Fruit fly (Drosophila melanogaster) whole organism, embryonic: ENCODE measurements around the gene Peritrophin-15a.

Experiments
- CG10209 ChIP-seq: fragments of 200-800 bp; sonication (Bioruptor generic); optimal IDR thresholded peaks from 3 replicates; lab custom pipeline; 2017; ENCODE audit warnings: missing biosample characterization, mild to moderate bottlenecking, missing genetic modification characterization, missing genetic modification reagents
- CG10321 ChIP-seq: fragments of 200-800 bp; sonication (Bioruptor generic); IDR thresholded peaks from 2 replicates; pipeline ENCODE4 v1.3.6; 2022; ENCODE audit warnings: missing biosample characterization, missing genetic modification characterization
- CG11085 ChIP-seq: fragments of 200-800 bp; sonication (Bioruptor generic); IDR thresholded peaks from 2 replicates; pipeline ENCODE4 v1.3.6; 2022; ENCODE audit warnings: missing biosample characterization, missing genetic modification characterization
- CG12071 ChIP-seq: fragments of 200-800 bp; sonication (Bioruptor generic); optimal IDR thresholded peaks from 3 replicates; lab custom pipeline; 2018; ENCODE audit warnings: missing biosample characterization, mild to moderate bottlenecking, missing genetic modification characterization
- CG12219 ChIP-seq: fragments of 200-800 bp; sonication (Bioruptor generic); optimal IDR thresholded peaks from 3 replicates; lab custom pipeline; 2018; ENCODE audit warnings: missing biosample characterization, mild to moderate bottlenecking, missing genetic modification characterization
- CG12236 ChIP-seq: fragments of 200-800 bp; sonication (Bioruptor generic); optimal IDR thresholded peaks from 2 replicates; lab custom pipeline; 2016; ENCODE audit warnings: missing biosample characterization, missing genetic modification characterization
- CG14050 ChIP-seq: fragments of 200-800 bp; sonication (Bioruptor generic); IDR thresholded peaks from 3 replicates; pipeline ENCODE4 v1.3.6; 2022; ENCODE audit warnings: missing biosample characterization, missing genetic modification characterization
- CG14710 ChIP-seq: fragments of 200-800 bp; sonication (Bioruptor generic); optimal IDR thresholded peaks from 3 replicates; lab custom pipeline; 2019; ENCODE audit warnings: missing biosample characterization, mild to moderate bottlenecking, missing genetic modification characterization, moderate library complexity
- CG1603 ChIP-seq: fragments of 200-800 bp; sonication (Bioruptor generic); optimal IDR thresholded peaks from 2 replicates; lab custom pipeline; 2019; ENCODE audit warnings: missing biosample characterization, mild to moderate bottlenecking, missing genetic modification characterization, moderate library complexity
- CG1647 ChIP-seq: fragments of 200-800 bp; sonication (Bioruptor generic); optimal IDR thresholded peaks from 3 replicates; lab custom pipeline; 2016; ENCODE audit warnings: missing biosample characterization, missing genetic modification characterization
- CG17186 ChIP-seq: fragments of 200-800 bp; sonication (Bioruptor generic); optimal IDR thresholded peaks from 3 replicates; lab custom pipeline; 2017; ENCODE audit warnings: missing biosample characterization, missing genetic modification reagents, missing genetic modification characterization
- CG17385 ChIP-seq: fragments of 200-800 bp; sonication (Bioruptor generic); optimal IDR thresholded peaks from 3 replicates; lab custom pipeline; 2018; ENCODE audit warnings: missing biosample characterization, mild to moderate bottlenecking, missing genetic modification characterization
- CG18476 ChIP-seq: fragments of 200-800 bp; sonication (Bioruptor generic); optimal IDR thresholded peaks from 2 replicates; lab custom pipeline; 2016; ENCODE audit warnings: missing biosample characterization, mild to moderate bottlenecking, missing genetic modification characterization
- CG30020 ChIP-seq: fragments of 200-800 bp; optimal IDR thresholded peaks from 2 replicates; lab custom pipeline; 2019; ENCODE audit warnings: missing biosample characterization, mild to moderate bottlenecking, missing genetic modification characterization, moderate library complexity
- CG30403 ChIP-seq: fragments of 200-800 bp; sonication (Bioruptor generic); optimal IDR thresholded peaks from 3 replicates; lab custom pipeline; 2016; ENCODE audit warnings: missing biosample characterization, missing genetic modification characterization
- CG31441 ChIP-seq: fragments of 200-800 bp; sonication (Bioruptor generic); IDR thresholded peaks from 2 replicates; pipeline ENCODE4 v1.3.6; 2022; ENCODE audit warnings: missing biosample characterization, missing genetic modification characterization
- CG3163 ChIP-seq: fragments of 200-800 bp; sonication (Bioruptor generic); optimal IDR thresholded peaks from 3 replicates; lab custom pipeline; 2016; ENCODE audit warnings: missing biosample characterization, missing genetic modification characterization
- CG3407 ChIP-seq: fragments of 200-800 bp; sonication (Bioruptor generic); optimal IDR thresholded peaks from 2 replicates; lab custom pipeline; 2018; ENCODE audit warnings: missing biosample characterization, mild to moderate bottlenecking, missing genetic modification characterization
- CG6272 ChIP-seq: fragments of 200-800 bp; sonication (Bioruptor generic); IDR thresholded peaks from 2 replicates; pipeline ENCODE4 v1.3.6; 2022; ENCODE audit warnings: missing biosample characterization, missing genetic modification characterization
- CG8388 ChIP-seq: fragments of 200-800 bp; sonication (Bioruptor generic); optimal IDR thresholded peaks from 2 replicates; lab custom pipeline; 2019; ENCODE audit warnings: missing biosample characterization, mild to moderate bottlenecking, missing genetic modification characterization, moderate library complexity
- Dbx ChIP-seq: fragments of 200-800 bp; sonication (Bioruptor generic); IDR thresholded peaks from 3 replicates; pipeline ENCODE4 v1.3.6; 2022; ENCODE audit warnings: missing biosample characterization, missing genetic modification characterization
- Dek ChIP-seq: fragments of 200-800 bp; sonication (Bioruptor generic); optimal IDR thresholded peaks from 3 replicates; lab custom pipeline; 2019; ENCODE audit warnings: missing biosample characterization, mild to moderate bottlenecking, missing genetic modification characterization, moderate library complexity
- Dip3 ChIP-seq: fragments of 200-800 bp; sonication (Bioruptor generic); optimal IDR thresholded peaks from 3 replicates; lab custom pipeline; 2016; ENCODE audit warnings: missing biosample characterization, missing genetic modification characterization
- E2f2 ChIP-seq: fragments of 200-800 bp; sonication (Bioruptor generic); IDR thresholded peaks from 2 replicates; pipeline ENCODE4 v1.3.6; 2022; ENCODE audit warnings: missing biosample characterization, missing genetic modification characterization
- Ets65A ChIP-seq: fragments of 200-800 bp; sonication (Bioruptor generic); peaks from one replicate; lab custom pipeline; 2016; ENCODE audit warnings: missing biosample characterization, missing genetic modification characterization
- Ets97D ChIP-seq: fragments of 200-800 bp; sonication (Bioruptor generic); optimal IDR thresholded peaks from 3 replicates; lab custom pipeline; 2016; ENCODE audit warnings: missing biosample characterization, missing genetic modification characterization
- Gsc ChIP-seq: fragments of 200-800 bp; sonication (Bioruptor generic); IDR thresholded peaks from 2 replicates; pipeline ENCODE4 v1.3.6; 2022; ENCODE audit warnings: missing biosample characterization, missing genetic modification characterization
- Hr51 ChIP-seq, 2 experiments: fragments of 200-800 bp; sonication (Bioruptor generic); optimal IDR thresholded peaks; 2 replicates in 1 of 2; 3 replicates in 1 of 2; lab custom pipeline; 2016 to 2018; ENCODE audit warnings: missing biosample characterization in 2 of 2, missing genetic modification characterization in 2 of 2, mild to moderate bottlenecking in 1 of 2, moderate library complexity in 1 of 2
- Oli ChIP-seq: fragments of 200-800 bp; sonication (Bioruptor generic); optimal IDR thresholded peaks from 2 replicates; lab custom pipeline; 2018; ENCODE audit warnings: missing biosample characterization, mild to moderate bottlenecking, missing genetic modification characterization, moderate library complexity
- Opbp ChIP-seq: fragments of 200-800 bp; sonication (Bioruptor generic); IDR thresholded peaks from 3 replicates; pipeline ENCODE4 v1.3.6; 2022; ENCODE audit warnings: missing biosample characterization, missing genetic modification characterization; ENCODE audit not compliant: partially characterized antibody
- Rfx ChIP-seq: fragments of 200-800 bp; sonication (Bioruptor generic); IDR thresholded peaks from 2 replicates; pipeline ENCODE4 v1.3.6; 2022; ENCODE audit warnings: missing biosample characterization, missing genetic modification characterization
- bigmax ChIP-seq: fragments of 200-800 bp; sonication (Bioruptor generic); optimal IDR thresholded peaks from 2 replicates; lab custom pipeline; 2018; ENCODE audit warnings: missing biosample characterization, mild to moderate bottlenecking, missing genetic modification characterization
- cwo ChIP-seq: fragments of 200-800 bp; sonication (Bioruptor generic); optimal IDR thresholded peaks from 3 replicates; lab custom pipeline; 2017; ENCODE audit warnings: missing biosample characterization, missing genetic modification characterization, mild to moderate bottlenecking, moderate library complexity, missing genetic modification reagents
- dpn ChIP-seq, 2 experiments: fragments of 200-800 bp; sonication (Bioruptor generic); optimal IDR thresholded peaks; 3 replicates each; lab custom pipeline; 2016; ENCODE audit warnings: missing biosample characterization in 2 of 2, missing genetic modification characterization in 2 of 2
- esg ChIP-seq: fragments of 200-800 bp; sonication (Bioruptor generic); conservative IDR thresholded peaks from 2 replicates; pipeline ENCODE4 v1.3.6; 2022; ENCODE audit warnings: missing biosample characterization, missing genetic modification characterization
- eyg ChIP-seq: fragments of 200-800 bp; sonication (Bioruptor generic); optimal IDR thresholded peaks from 3 replicates; lab custom pipeline; 2016; ENCODE audit warnings: missing biosample characterization, missing genetic modification characterization
- hbn ChIP-seq: fragments of 200-800 bp; sonication (Bioruptor generic); IDR thresholded peaks from 2 replicates; pipeline ENCODE4 v1.3.6; 2022; ENCODE audit warnings: missing biosample characterization, missing genetic modification characterization; ENCODE audit not compliant: partially characterized antibody
- hth ChIP-seq: fragments of >200 bp; optimal IDR thresholded peaks from 2 replicates; lab custom pipeline; 2017; ENCODE audit warnings: inconsistent platforms
- lab ChIP-seq: fragments of 200-800 bp; sonication (Bioruptor generic); optimal IDR thresholded peaks from 3 replicates; lab custom pipeline; 2017; ENCODE audit warnings: missing biosample characterization, missing genetic modification characterization, mild to moderate bottlenecking, moderate library complexity, missing genetic modification reagents
- lilli ChIP-seq: fragments of 200-800 bp; sonication (Bioruptor generic); optimal IDR thresholded peaks from 3 replicates; lab custom pipeline; 2016; ENCODE audit warnings: missing biosample characterization, missing genetic modification characterization
- onecut ChIP-seq: fragments of 200-800 bp; sonication (Bioruptor generic); IDR thresholded peaks from 2 replicates; pipeline ENCODE4 v1.3.6; 2022; ENCODE audit warnings: missing biosample characterization, missing genetic modification characterization
- phol ChIP-seq: fragments of 200-800 bp; sonication (Bioruptor generic); optimal IDR thresholded peaks from 3 replicates; lab custom pipeline; 2018; ENCODE audit warnings: missing biosample characterization, mild to moderate bottlenecking, missing genetic modification characterization, moderate library complexity
- pita ChIP-seq: fragments of 200-800 bp; sonication (Bioruptor generic); optimal IDR thresholded peaks from 2 replicates; lab custom pipeline; 2017; ENCODE audit warnings: missing biosample characterization, mild to moderate bottlenecking, missing genetic modification characterization
- schlank ChIP-seq: fragments of 200-800 bp; sonication (Bioruptor generic); optimal IDR thresholded peaks from 2 replicates; lab custom pipeline; 2018; ENCODE audit warnings: missing biosample characterization, mild to moderate bottlenecking, missing genetic modification characterization
- sug ChIP-seq: fragments of 200-800 bp; optimal IDR thresholded peaks from 2 replicates; lab custom pipeline; 2019; ENCODE audit warnings: missing biosample characterization, mild to moderate bottlenecking, missing genetic modification characterization, moderate library complexity
- tap ChIP-seq: fragments of 200-800 bp; optimal IDR thresholded peaks from 3 replicates; lab custom pipeline; 2019; ENCODE audit warnings: missing biosample characterization, mild to moderate bottlenecking, missing genetic modification characterization, moderate library complexity
- tio ChIP-seq: fragments of 200-800 bp; sonication (Bioruptor generic); optimal IDR thresholded peaks from 2 replicates; lab custom pipeline; 2017; ENCODE audit warnings: missing biosample characterization, missing genetic modification characterization, inconsistent platforms
- tna ChIP-seq: fragments of 200-800 bp; sonication (Bioruptor generic); IDR thresholded peaks from 2 replicates; pipeline ENCODE4 v1.3.6; 2022; ENCODE audit warnings: missing biosample characterization, missing genetic modification characterization; ENCODE audit not compliant: partially characterized antibody
- trem ChIP-seq: fragments of 200-800 bp; optimal IDR thresholded peaks from 3 replicates; lab custom pipeline; 2019; ENCODE audit warnings: missing biosample characterization, mild to moderate bottlenecking, missing genetic modification characterization, moderate library complexity
- zf30C ChIP-seq: fragments of 200-800 bp; sonication (Bioruptor generic); optimal IDR thresholded peaks from 3 replicates; lab custom pipeline; 2018; ENCODE audit warnings: missing biosample characterization, mild to moderate bottlenecking, missing genetic modification characterization

The Peritrophin-15a gene

dm6 chr2L:8381508-8382036 lies 14.3 kb downstream of the Peritrophin-15a start, which contains the start of gene AlaRS (continued):
- TF ChIP-seq E2f2 (GFP tag; lab: Robert Waterston, UW) = peak; percentile 53; the same call in 1 of the 2 replicates
- peak; percentile 57 for TF ChIP-seq hbn (GFP tag; lab: Robert Waterston, UW)
- TF ChIP-seq esg (GFP tag; lab: Robert Waterston, UW) = peak; percentile 18; the same call in 1 of the 2 replicates
- peak; percentile 4 for TF ChIP-seq tap
- no peak for TF ChIP-seq Gsc (GFP tag; lab: Robert Waterston, UW)
- TF ChIP-seq CG30403 (GFP tag; lab: Kevin White, UChicago) = peak; percentile 58
- TF ChIP-seq dpn (GFP tag; optimal IDR thresholded peaks at IDR 0.05; lab: Kevin White, UChicago) = peak; percentile 8 to 26
- TF ChIP-seq CG10321 (GFP tag; lab: Robert Waterston, UW) = no peak
- no peak for TF ChIP-seq tio (GFP tag; lab: Kevin White, UChicago)
- TF ChIP-seq CG3163 = no peak
- peak; percentile 10; the same call in 1 of the 2 replicates for TF ChIP-seq onecut (GFP tag; lab: Robert Waterston, UW)
- 0 out of 3 replicates have a peak, but pooled peaks have one; percentile 6 for TF ChIP-seq Dbx (GFP tag; lab: Robert Waterston, UW)
- peak; percentile 54 for TF ChIP-seq CG30020 (tag; lab: Kevin White, UChicago)
- TF ChIP-seq CG11085 (GFP tag; lab: Robert Waterston, UW) = no peak
- TF ChIP-seq CG17385 (GFP tag; lab: Kevin White, UChicago) = peak; percentile 37
- TF ChIP-seq trem (tag; lab: Kevin White, UChicago) = peak; percentile 53
- TF ChIP-seq Ets65A = no peak
- no peak for TF ChIP-seq tna
- peak; percentile 27 for TF ChIP-seq lab
- TF ChIP-seq bigmax = peak; percentile 68
- peak; percentile 31 for TF ChIP-seq CG10209 (GFP tag; lab: Kevin White, UChicago)
- no peak for TF ChIP-seq hth (lab: Kevin White, UChicago)
- peak; percentile 37 for TF ChIP-seq CG8388 (GFP tag; lab: Kevin White, UChicago)
- TF ChIP-seq schlank = no peak
- TF ChIP-seq pita (GFP tag; lab: Kevin White, UChicago) = no peak
- TF ChIP-seq Opbp (GFP tag; lab: Robert Waterston, UW) = peak; percentile 50; the same call in 1 of the 3 replicates
- TF ChIP-seq CG12219 (GFP tag; lab: Kevin White, UChicago) = peak; percentile 3
- TF ChIP-seq zf30C (GFP tag; lab: Kevin White, UChicago) = no peak
- peak; percentile 49; the same call in 1 of the 2 replicates for TF ChIP-seq CG31441 (GFP tag; lab: Robert Waterston, UW)
- peak; percentile 10 for TF ChIP-seq Ets97D (GFP tag; lab: Kevin White, UChicago)
- no peak for TF ChIP-seq Dek (tag; lab: Kevin White, UChicago)
- TF ChIP-seq Hr51 (GFP tag; optimal IDR thresholded peaks at IDR 0.05; lab: Kevin White, UChicago) = peak in 1 of 2 experiments; percentile 46
- peak; percentile 9 for TF ChIP-seq Oli
- peak; percentile 24 for TF ChIP-seq CG3407 (GFP tag; lab: Kevin White, UChicago)
- peak; percentile 44 for TF ChIP-seq cwo (GFP tag; lab: Kevin White, UChicago)
- no peak for TF ChIP-seq CG17186 (GFP tag; lab: Kevin White, UChicago)
- no peak for TF ChIP-seq eyg (GFP tag; lab: Kevin White, UChicago)
- peak; percentile 12 for TF ChIP-seq CG18476 (GFP tag; lab: Kevin White, UChicago)
- no peak; the same call in 2 of the 3 replicates for TF ChIP-seq CG14050 (GFP tag; lab: Robert Waterston, UW)
- TF ChIP-seq sug (tag; lab: Kevin White, UChicago) = peak; percentile 33
- peak; percentile 41; the same call in 1 of the 2 replicates for TF ChIP-seq Rfx (GFP tag; lab: Robert Waterston, UW)
- no peak for TF ChIP-seq Dip3 (GFP tag; lab: Kevin White, UChicago)
- no peak for TF ChIP-seq CG1647
- peak; percentile 62 for TF ChIP-seq lilli (GFP tag; lab: Kevin White, UChicago)
- TF ChIP-seq CG12071 (GFP tag; lab: Kevin White, UChicago) = no peak
- TF ChIP-seq CG14710 (tag; lab: Kevin White, UChicago) = peak; percentile 65
- TF ChIP-seq CG12236 (GFP tag; lab: Kevin White, UChicago) = no peak
- no peak for TF ChIP-seq CG6272
- TF ChIP-seq CG1603 (tag; lab: Kevin White, UChicago) = peak; percentile 28
- peak; percentile 42 for TF ChIP-seq phol (tag; lab: Kevin White, UChicago)
